Worm (Caenorhabditis elegans): ENCODE results near the gene rpb-8.
A peak's percentile ranks its signal among the peaks of the same experiment; 100 is the strongest.

rpb-8 gene

ce11 chrIII:4930154-4930679, 12.4 kb upstream of the rpb-8 start, which contains the start of gene set-2 (continued):
- TF ChIP-seq let-526 (GFP tag; IDR thresholded peaks at IDR 0.05) (peak; percentile 86), ekl-4 (GFP tag; IDR thresholded peaks at IDR 0.05) (peak; percentile 65; the same call in 1 of the 2 replicates), ceh-27 (GFP tag; optimal IDR thresholded peaks at IDR 0.05) (peak; percentile 88), tbx-9 (tag; optimal IDR thresholded peaks at IDR 0.05; ENCODE audit: borderline replicate concordance) (no peak), repo-1 (tag; optimal IDR thresholded peaks at IDR 0.05) (no peak), egl-18 (GFP tag; IDR thresholded peaks at IDR 0.05) (no peak), F37B4.10 (GFP tag; IDR thresholded peaks at IDR 0.05) (no peak), madf-6 (GFP tag; IDR thresholded peaks at IDR 0.05) (peak; percentile 88), nhr-179 (tag; optimal IDR thresholded peaks at IDR 0.05) (no peak), attf-5 (GFP tag; optimal IDR thresholded peaks at IDR 0.05) (peak; percentile 91), Y53G8AR.9 (GFP tag; conservative IDR thresholded peaks at IDR 0.05) (peak; percentile 51; the same call in 1 of the 2 replicates), lin-35 (GFP tag; optimal IDR thresholded peaks at IDR 0.05) (peak; percentile 29 to 89 (median 79)), bed-1 (GFP tag; IDR thresholded peaks at IDR 0.05) (0 out of 2 replicates have a peak, but pooled peaks have one; percentile 79), ztf-3 (GFP tag; optimal IDR thresholded peaks at IDR 0.05) (no peak), C17E4.6 (GFP tag; IDR thresholded peaks at IDR 0.05) (peak; percentile 59; the same call in 1 of the 2 replicates), ZK185.1 (tag; optimal IDR thresholded peaks at IDR 0.05; ENCODE audit: poor library complexity, severe bottlenecking) (peak; percentile 93), lag-1 (GFP tag; IDR thresholded peaks at IDR 0.05) (no peak), ets-4 (GFP tag; optimal IDR thresholded peaks at IDR 0.05) (no peak), ztf-6 (GFP tag; IDR thresholded peaks at IDR 0.05) (no peak), B0035.1 (tag; optimal IDR thresholded peaks at IDR 0.05) (no peak), dpl-1 (GFP tag; optimal IDR thresholded peaks at IDR 0.05) (peak; percentile 92), B0019.2 (GFP tag; conservative IDR thresholded peaks at IDR 0.05) (peak; percentile 72), Y67H2A.10 (GFP tag; conservative IDR thresholded peaks at IDR 0.05) (peak; percentile 45; the same call in 1 of the 2 replicates), mel-28 (tag; optimal IDR thresholded peaks at IDR 0.05; ENCODE audit: borderline replicate concordance) (no peak), ccch-3 (GFP tag; optimal IDR thresholded peaks at IDR 0.05) (no peak), ama-1 (optimal IDR thresholded peaks at IDR 0.05) (no peak), ama-1 (GFP tag; optimal IDR thresholded peaks at IDR 0.05) (no peak), attf-3 (GFP tag; conservative IDR thresholded peaks at IDR 0.05) (peak; percentile 66), bed-2 (GFP tag; IDR thresholded peaks at IDR 0.05) (peak; percentile 92), nfya-1 (tag; optimal IDR thresholded peaks at IDR 0.05; ENCODE audit: borderline replicate concordance, insufficient read depth) (no peak), ceh-91 (GFP tag; IDR thresholded peaks at IDR 0.05) (peak; percentile 82), lin-40 (tag; optimal IDR thresholded peaks at IDR 0.05) (peak; percentile 28), dox-1 (GFP tag; IDR thresholded peaks at IDR 0.05) (peak; percentile 90), die-1 (tag; optimal IDR thresholded peaks at IDR 0.05) (no peak), snpc-3.4 (tag; optimal IDR thresholded peaks at IDR 0.05) (peak; percentile 78), Y95B8A.8 (GFP tag; IDR thresholded peaks at IDR 0.05) (peak; percentile 89), Y79H2A.3 (GFP tag; conservative IDR thresholded peaks at IDR 0.05) (no peak), rpc-1 (optimal IDR thresholded peaks at IDR 0.05) (no peak), rpc-1 (tag; optimal IDR thresholded peaks at IDR 0.05) (no peak), aptf-2 (GFP tag; conservative IDR thresholded peaks at IDR 0.05) (0 out of 2 replicates have a peak, but pooled peaks have one; percentile 41), ceh-79 (tag; optimal IDR thresholded peaks at IDR 0.05) (no peak), xnd-1 (tag; optimal IDR thresholded peaks at IDR 0.05) (peak; percentile 58), ztf-26 (tag; optimal IDR thresholded peaks at IDR 0.05) (no peak), unc-62 (GFP tag; optimal IDR thresholded peaks at IDR 0.05) (no peak), F23B12.7 (tag; optimal IDR thresholded peaks at IDR 0.05; ENCODE audit: insufficient read depth) (no peak), F39B2.1 (GFP tag; IDR thresholded peaks at IDR 0.05) (peak; percentile 81; the same call in 1 of the 2 replicates), C06A6.2 (GFP tag; conservative IDR thresholded peaks at IDR 0.05) (no peak), F52B5.7 (tag; optimal IDR thresholded peaks at IDR 0.05) (no peak)

Data from whole organism, young adult.